Fruit fly (Drosophila melanogaster) ovary, adult (tissue): ENCODE data around the gene CG12170.

Experiments
- CG17801 ChIP-seq: fragments of 200-800 bp; optimal IDR thresholded peaks from 2 replicates; lab custom pipeline; 2019; ENCODE audit warnings: missing biosample characterization, mild to moderate bottlenecking, missing genetic modification characterization, moderate library complexity; ENCODE audit not compliant: partially characterized antibody

The CG12170 gene

DNA sequence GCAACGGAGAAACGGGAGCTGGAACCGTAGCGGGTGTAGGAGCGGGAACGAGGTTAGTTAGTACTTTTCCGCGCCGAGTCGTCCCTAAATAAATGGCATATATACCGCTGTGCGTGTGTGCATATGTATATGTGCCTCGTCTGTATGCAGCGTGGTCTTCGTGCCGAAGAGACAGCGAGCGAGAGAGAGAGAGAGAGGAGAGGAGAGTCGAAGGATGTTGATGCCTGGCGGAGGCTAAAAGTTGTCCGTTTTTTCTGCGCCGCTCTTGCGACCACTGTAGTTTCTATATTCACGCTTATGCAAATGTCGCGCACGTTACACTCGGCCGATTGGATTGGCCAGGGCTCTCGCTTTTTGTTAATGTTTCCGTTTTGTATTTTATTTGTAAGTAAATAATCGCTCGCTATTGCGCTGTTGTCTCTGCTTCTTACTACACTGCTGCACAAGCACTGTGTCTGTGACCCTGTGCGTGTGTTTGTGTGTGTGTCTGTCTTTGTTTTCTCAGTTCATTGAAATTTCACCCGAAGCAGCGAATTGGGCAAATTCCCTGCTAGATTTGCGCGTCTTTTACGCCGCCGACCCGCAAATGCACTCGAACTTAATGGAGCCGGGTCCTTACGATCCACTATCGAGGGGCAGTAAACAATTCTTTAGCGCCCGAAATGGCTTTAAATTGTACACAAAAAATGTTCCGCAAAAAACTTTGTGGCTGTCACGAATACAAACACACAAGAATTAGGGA is 24.5 kb upstream of the CG12170 start, which contains the start of gene Rga:
Gene Rga (minus strand): TSS at position 741 of the 742 bp plus-strand sequence.
- TF ChIP-seq CG17801 = no peak

DNA sequence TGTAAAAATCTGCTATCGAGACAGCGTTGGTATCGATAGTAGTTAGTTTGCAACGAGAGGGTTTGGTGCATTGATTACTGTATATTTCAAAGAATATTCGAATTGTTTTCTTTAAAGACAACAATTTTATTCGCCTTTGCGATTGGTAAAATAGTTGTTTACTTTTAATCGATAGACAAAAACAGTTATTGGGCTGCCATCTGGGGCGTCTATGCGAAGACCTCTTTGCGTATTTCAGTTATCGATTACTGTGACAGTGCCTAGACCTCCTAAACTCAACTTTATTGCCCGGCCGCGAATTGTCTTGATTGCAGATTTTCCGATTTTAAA is 24.0 kb upstream of the CG12170 start, which contains the start of gene Atu:
Gene Atu (plus strand): TSS at position 245 of the 330 bp plus-strand sequence.
- peak; percentile 55 for TF ChIP-seq CG17801

DNA sequence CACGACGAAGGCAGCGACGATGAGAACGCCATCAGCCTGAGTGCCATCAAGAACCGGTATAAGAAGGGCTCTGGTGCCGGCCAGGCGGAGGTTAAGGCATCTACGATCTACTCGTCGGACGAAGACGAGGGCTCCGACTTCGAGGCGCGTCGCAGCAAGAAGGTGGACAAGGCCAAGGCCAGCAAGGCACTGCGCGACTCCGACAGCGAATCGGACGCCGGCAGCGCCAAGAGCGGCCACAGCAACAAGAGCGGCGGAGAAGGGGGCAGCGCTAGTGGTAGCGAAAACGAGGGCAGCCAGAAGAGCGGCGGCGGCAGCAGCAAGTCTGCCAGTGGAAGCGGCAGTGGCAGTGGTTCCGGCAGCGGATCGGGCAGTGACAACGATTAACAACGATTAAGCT is 21.6 kb upstream of the CG12170 start:
- no peak for TF ChIP-seq CG17801

DNA sequence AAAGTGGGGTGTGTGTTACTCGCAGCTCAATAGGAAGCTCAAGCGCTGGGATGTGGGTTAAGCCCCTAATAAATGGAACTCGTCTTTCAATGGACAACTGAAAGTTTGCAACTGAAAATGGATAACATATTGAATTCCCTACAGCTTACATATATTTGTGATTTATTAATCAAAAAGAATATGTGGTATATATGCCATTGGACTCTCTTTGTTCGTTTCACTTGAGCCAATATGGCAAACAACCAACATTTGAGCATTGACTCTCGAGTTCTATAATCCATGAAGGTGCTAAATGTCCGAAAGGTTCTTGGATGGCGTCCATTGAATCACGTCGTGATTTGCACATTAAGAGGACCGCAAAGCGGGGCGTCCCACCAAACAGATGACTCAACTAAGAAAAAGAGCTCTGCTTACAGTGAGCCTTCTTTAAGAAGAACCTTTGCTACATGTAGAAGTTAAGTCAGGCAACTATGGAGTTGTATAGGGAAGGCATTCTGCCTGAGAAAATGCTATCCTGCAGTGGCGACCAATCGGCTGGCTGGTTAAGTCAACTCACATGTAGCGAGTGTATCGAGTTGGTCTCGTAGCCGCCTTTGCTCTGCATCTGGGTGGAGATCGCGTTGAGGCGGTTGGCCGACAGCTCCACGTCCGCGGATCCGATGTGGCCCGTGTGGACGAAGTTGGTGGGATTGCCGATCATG is 19.0 kb upstream of the CG12170 start:
- no peak for TF ChIP-seq CG17801

DNA sequence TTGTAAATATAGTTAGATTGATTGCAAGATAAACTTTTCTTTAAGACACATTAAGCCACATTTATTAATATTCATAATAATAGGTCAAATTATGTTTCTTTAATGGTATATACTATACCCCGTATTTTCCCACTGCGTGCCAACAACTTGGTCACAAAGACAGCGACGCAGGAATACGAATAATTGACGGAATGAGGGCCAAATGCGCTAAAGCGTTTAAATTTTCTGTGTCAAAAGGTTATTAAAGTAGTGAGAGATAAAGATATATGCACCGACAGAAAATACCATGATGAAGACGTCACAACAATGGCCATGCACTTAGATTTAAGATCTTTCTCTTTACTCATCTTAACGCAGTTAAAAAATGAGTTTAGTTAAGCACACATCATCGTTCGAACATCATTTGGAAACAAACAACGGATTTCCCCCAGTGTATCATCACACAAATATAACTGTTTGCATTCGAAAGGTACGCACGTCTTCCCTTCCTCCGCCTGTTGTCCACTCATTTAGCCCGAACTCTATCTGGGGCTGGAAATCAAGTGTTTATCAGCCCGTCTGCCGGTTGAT is 16.6 kb upstream of the CG12170 start:
- no peak for TF ChIP-seq CG17801

DNA sequence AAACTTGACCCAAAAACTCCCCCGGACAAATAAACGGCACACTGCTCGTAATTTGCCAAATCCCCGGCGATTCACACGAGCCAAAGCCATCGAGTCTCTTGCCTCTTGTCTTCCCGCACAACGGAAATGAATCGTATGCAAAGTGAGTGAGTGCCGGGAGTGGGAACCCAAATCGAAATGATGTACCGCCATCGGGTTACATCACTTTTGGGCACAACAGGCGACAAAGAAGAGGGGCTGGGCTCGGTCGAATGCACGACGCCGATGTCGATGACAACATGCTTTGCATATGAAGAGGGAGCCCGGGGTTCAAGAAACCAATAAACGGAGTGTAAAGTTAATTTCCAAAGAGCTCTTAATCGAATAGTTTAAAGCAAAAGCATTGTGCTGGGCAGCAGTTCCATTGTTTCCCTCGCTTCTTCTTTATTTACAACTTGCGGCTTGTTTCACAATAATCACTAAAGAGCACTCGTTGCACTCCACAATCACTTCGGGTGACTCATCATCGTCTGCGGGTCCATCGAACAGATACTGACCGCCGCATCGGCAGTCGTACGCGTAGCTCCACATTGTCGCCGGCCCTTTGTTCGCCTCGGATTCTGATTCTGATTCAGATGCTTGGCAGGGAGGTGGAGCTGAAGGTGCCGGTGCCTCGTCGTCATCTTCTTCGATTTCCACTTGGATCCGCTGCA is 15.2 kb upstream of the CG12170 start:
- no peak for TF ChIP-seq CG17801

DNA sequence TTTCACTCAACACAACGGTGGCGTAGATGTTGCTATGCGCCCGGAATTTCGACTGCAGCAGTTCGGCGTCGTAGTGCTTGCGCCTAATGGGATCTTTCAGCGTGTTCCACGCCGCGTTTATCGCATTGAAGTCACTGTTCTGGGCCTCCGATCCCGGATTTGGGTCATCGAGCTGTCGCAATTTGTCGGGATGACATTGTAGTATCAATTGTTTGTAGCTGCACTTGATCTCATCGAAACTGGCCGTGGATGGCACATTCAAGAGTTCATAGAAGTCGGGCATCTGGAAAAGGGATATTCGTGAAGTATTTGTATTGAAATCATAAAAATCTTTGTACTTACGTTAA is 14.7 kb upstream of the CG12170 start:
- no peak for TF ChIP-seq CG17801

DNA sequence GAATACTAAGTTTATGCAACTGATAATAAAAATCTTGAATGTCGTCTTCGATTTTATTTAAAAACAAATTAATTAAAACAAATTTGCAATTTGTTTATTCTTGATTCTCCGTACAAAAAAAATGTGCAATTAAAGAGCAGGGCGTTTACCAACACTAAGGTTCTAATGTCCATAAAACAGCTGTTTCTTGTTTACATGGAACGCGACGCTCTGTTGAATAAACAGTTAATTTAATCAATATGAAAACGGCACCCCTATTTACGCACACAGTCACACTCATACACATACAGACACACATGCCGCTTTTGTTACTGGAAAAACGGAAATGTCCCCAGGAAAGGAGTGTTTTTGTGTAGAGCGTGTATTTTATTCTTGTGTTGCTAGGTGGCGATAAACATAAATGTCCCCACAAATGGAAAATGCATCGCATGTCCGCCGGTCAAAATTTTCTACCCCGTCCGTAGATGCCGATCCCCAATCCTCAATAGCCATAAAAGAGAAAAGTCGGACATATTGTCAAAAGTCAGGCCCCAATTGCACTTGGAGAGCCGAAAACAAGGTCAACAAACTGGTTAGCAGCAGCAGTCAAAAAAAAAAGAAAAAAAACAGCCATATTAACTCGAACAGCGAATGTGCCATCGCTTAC is 13.9 kb upstream of the CG12170 start:
- TF ChIP-seq CG17801 = peak; percentile 76

DNA sequence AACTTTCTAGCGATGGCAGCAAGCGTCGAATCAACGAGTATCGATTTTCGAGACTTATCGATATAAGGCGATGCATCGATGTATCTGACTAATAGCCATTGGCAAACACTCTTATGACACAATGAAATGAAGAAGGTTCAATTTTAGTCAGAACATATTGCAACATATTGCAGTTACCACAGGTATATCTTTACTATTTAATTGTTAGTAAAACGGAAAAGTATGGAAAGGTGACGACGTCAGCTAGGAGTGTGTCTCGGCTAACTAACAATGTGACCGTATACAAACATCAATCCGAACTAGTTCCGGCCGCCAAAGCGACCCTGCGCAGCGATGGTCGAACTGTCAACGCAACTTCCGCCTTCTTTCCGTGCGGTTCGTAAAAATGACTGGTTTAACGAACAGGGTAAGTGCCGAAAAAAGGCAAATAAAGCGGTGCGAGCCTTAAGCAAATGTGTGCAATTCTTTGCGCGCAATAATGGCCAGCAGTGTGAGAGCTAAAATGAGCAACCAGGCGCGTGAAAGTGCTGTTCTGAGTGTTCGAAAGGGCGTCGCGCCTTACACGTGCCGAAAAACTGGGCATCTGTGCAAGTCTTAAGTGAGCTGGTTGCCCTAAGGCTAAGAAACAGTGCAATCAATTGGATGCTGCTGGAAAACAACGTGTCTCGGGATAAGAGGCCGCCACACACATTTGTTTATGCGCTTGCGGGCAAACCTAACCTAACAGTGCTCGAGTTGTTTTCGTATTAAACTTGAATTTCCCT is 12.7 kb upstream of the CG12170 start, which contains the start of the genes Dph4, Spec2 and RpL13A:
Gene Dph4 (minus strand): TSS at position 11 of the 764 bp plus-strand sequence.
Gene Spec2 (minus strand): TSS at position 11 of the 764 bp plus-strand sequence.
Gene RpL13A (plus strand): TSS at position 360 of the 764 bp plus-strand sequence.
- TF ChIP-seq CG17801 = peak; percentile 90

DNA sequence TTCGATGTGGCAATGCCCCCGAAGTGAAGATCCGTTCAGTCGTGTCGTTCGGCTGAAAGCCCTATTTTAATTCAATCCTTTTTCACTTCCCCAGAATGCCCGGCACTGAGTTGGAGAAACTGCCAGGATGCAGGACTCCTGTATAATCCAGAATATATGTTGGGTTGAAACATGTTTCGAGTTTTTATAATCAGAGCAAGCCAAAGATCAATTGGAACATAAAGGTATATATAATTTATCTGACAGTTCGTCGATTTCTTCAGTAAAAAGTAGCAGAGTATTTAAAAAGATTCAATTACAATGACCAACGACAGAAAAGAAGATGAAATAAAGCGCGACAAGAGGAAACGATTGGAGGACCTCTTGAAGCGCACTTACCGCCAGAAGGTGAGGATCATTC is 9.5 kb upstream of the CG12170 start, which contains the start of gene CG31551:
Gene CG31551 (plus strand): TSS at position 301 of the 400 bp plus-strand sequence.
- TF ChIP-seq CG17801 = no peak

DNA sequence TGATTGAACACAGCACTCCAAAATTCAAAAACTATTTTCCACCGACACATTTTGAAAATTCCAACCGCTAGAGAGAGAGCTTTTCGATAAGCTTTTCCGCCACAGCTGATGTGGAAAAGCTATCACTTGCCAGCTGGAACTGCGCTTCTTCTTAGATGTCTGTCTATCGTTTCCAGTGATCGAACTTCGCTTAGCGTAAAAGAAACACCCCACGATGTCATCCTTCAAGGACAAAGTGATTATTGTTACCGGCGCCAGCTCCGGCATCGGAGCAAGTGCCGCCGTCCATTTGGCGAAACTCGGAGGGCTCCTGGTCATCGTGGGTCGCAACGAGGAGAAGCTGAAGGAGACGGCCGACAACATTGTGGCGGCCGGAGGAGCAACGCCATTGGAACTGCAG is 4.9 kb upstream of the CG12170 start, which contains the start of gene CG31549:
Gene CG31549 (plus strand): TSS at position 11 of the 400 bp plus-strand sequence.
- TF ChIP-seq CG17801 = peak; percentile 57

DNA sequence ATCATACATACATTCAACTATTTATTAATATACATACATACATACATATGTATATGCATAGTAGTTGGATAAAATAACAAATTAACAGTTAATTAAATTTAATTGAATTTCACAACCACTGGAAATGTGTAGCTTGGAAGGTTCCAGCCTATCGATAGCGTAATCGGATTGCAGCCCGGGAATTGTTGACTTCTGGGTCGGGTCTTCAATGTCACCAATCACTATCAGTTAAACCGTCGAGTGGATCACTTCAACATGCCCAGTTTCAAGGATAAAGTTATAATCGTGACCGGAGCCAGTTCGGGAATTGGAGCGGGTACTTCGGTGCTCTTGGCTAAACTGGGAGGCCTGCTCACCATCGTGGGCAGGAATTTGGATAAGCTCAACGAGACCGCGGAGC is 3.6 kb upstream of the CG12170 start, which contains the start of gene CG12171:
Gene CG12171 (plus strand): TSS at position 191 of the 400 bp plus-strand sequence.
- TF ChIP-seq CG17801 = peak; percentile 57

DNA sequence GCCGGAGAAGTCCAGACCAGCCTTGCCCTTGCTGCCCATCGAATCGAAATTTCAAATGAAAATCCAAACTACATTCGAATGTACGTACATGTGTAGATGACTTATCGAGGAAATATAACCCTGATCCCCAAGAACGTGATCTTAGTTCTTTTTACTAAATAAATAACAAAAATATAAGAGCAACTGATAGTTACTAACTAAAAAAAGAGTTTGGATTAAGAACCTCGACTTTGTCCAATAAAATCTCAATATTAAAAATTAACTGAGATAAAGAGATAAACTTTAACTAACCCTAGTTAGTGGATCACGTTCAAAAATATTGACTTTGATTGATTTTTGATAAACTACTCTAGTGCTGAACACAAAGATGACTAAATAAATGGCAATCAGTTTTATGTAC is 1.5 kb upstream of the CG12170 start, which contains the start of gene CG31546:
Gene CG31546 (minus strand): TSS at position 101 of the 400 bp plus-strand sequence.
- no peak for TF ChIP-seq CG17801

DNA sequence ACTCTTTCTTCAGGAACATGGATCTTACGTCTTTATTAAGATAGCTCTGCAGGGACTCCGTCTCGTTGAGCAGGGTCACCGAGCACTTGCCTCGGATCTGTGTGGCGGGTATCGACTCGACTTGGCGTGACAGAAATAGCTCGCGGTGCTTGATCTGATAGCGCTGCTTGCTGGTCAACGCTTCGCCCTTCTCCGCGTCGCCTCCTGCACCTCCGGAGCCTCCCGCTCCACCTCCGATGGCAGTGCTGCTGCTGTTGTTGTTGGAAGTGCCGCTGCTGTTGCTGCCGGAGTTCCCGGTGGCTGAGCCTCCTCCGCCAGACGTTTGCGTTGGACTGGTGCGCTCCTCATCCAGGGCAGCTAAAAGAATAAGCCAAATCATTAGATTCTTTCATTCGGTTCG is 6.4 kb downstream of the CG12170 start:
- TF ChIP-seq CG17801 = no peak
